Worm (Caenorhabditis elegans) whole organism, L4 larva: ENCODE data around the gene nlp-50.

Source experiments
- F10B5.3 ChIP-seq: sonication (generic microtip); optimal IDR thresholded peaks from 2 replicates; lab custom pipeline; 2016; ENCODE audit warnings: mild to moderate bottlenecking, missing genetic modification characterization, missing compliant biosample characterization
- T20F7.1 ChIP-seq: fragments of 200-800 bp; sonication (Bioruptor generic); optimal IDR thresholded peaks from 2 replicates; lab custom pipeline; 2018; ENCODE audit warnings: mild to moderate bottlenecking, missing genetic modification characterization, missing compliant biosample characterization
- ceh-44 ChIP-seq: fragments of 200-800 bp; sonication (Bioruptor generic); IDR thresholded peaks from 2 replicates; pipeline ENCODE4 v1.3.6; 2022; ENCODE audit warnings: missing genetic modification reagents, missing genetic modification characterization, missing compliant biosample characterization
- ctbp-1 ChIP-seq: fragments of 200-800 bp; sonication (Bioruptor generic); IDR thresholded peaks from 2 replicates; pipeline ENCODE4 v1.3.6; 2022; ENCODE audit warnings: missing genetic modification reagents, missing genetic modification characterization, missing compliant biosample characterization
- daf-8 ChIP-seq: fragments of 200-800 bp; sonication (Bioruptor generic); IDR thresholded peaks from 2 replicates; pipeline ENCODE4 v1.3.6; 2022; ENCODE audit warnings: missing genetic modification characterization, missing compliant biosample characterization
- dpl-1 ChIP-seq: fragments of 150-350 bp; optimal IDR thresholded peaks from 2 replicates; lab custom pipeline; 2014; ENCODE audit warnings: missing biosample characterization, missing genetic modification reagents, missing genetic modification characterization
- dve-1 ChIP-seq: sonication (generic microtip); optimal IDR thresholded peaks from 2 replicates; lab custom pipeline; 2017; ENCODE audit warnings: antibody characterized with exemption, mild to moderate bottlenecking, missing genetic modification characterization, missing compliant biosample characterization; ENCODE audit not compliant: insufficient read depth
- fkh-10 ChIP-seq: fragments of 150-350 bp; optimal IDR thresholded peaks from 2 replicates; lab custom pipeline; 2014; ENCODE audit warnings: missing biosample characterization, missing genetic modification reagents, missing genetic modification characterization
- gei-8 ChIP-seq: fragments of 200-800 bp; sonication (Bioruptor generic); optimal IDR thresholded peaks from 2 replicates; lab custom pipeline; 2018; ENCODE audit warnings: mild to moderate bottlenecking, missing genetic modification characterization, missing compliant biosample characterization
- hif-1 ChIP-seq, 2 experiments: sonication (generic microtip); optimal IDR thresholded peaks; 2 replicates each; lab custom pipeline; 2016 to 2017; ENCODE audit warnings: missing compliant biosample characterization in 2 of 2, missing genetic modification characterization in 2 of 2, missing genetic modification reagents in 2 of 2, missing genotype in 2 of 2, mild to moderate bottlenecking in 1 of 2
- hlh-30 ChIP-seq: sonication (generic microtip); optimal IDR thresholded peaks from 2 replicates; lab custom pipeline; 2017; ENCODE audit warnings: antibody characterized with exemption, mild to moderate bottlenecking, missing genetic modification characterization, missing compliant biosample characterization; ENCODE audit not compliant: insufficient read depth
- hmg-1.1 ChIP-seq: fragments of 200-800 bp; sonication (Bioruptor generic); IDR thresholded peaks from 2 replicates; pipeline ENCODE4 v1.3.6; 2022; ENCODE audit warnings: missing genetic modification reagents, missing genetic modification characterization, missing compliant biosample characterization
- lin-13 ChIP-seq: fragments of 150-350 bp; optimal IDR thresholded peaks from 2 replicates; lab custom pipeline; 2014; ENCODE audit warnings: missing biosample characterization, missing genetic modification reagents, missing genetic modification characterization
- lin-15B ChIP-seq: fragments of 150-350 bp; sonication (generic microtip); optimal IDR thresholded peaks from 3 replicates; lab custom pipeline; 2014; ENCODE audit warnings: missing biosample characterization, missing genetic modification characterization
- lin-38 ChIP-seq: fragments of 200-800 bp; sonication (Bioruptor generic); IDR thresholded peaks from 2 replicates; pipeline ENCODE4 v1.3.6; 2022; ENCODE audit warnings: missing genetic modification reagents, missing genetic modification characterization, missing compliant biosample characterization
- lsy-2 ChIP-seq, 2 experiments: fragments of 150-350 bp in 1 of 2; sonication (generic microtip) in 1 of 2; optimal IDR thresholded peaks; 2 replicates each; lab custom pipeline; 2014 to 2017; ENCODE audit warnings: missing biosample characterization in 2 of 2, missing genetic modification characterization in 2 of 2
- mdt-29 ChIP-seq: fragments of 200-800 bp; sonication (Bioruptor generic); IDR thresholded peaks from 2 replicates; pipeline ENCODE4 v1.3.6; 2022; ENCODE audit warnings: missing genetic modification reagents, missing genetic modification characterization, missing compliant biosample characterization
- mep-1 ChIP-seq: fragments of 150-350 bp; sonication (generic microtip); optimal IDR thresholded peaks from 3 replicates; lab custom pipeline; 2014; ENCODE audit warnings: missing biosample characterization, missing genetic modification characterization
- mes-2 ChIP-seq: sonication (generic microtip); optimal IDR thresholded peaks from 2 replicates; lab custom pipeline; 2016; ENCODE audit warnings: missing genotype, mild to moderate bottlenecking, missing genetic modification characterization, missing compliant biosample characterization; ENCODE audit not compliant: poor library complexity, severe bottlenecking
- mxl-3 ChIP-seq: fragments of 200-800 bp; sonication (Bioruptor generic); optimal IDR thresholded peaks from 2 replicates; lab custom pipeline; 2018; ENCODE audit warnings: mild to moderate bottlenecking, missing genetic modification characterization, missing compliant biosample characterization
- nhr-11 ChIP-seq: fragments of 150-350 bp; optimal IDR thresholded peaks from 2 replicates; lab custom pipeline; 2014; ENCODE audit warnings: missing biosample characterization, missing genetic modification characterization
- nhr-28 ChIP-seq: fragments of 150-350 bp; optimal IDR thresholded peaks from 2 replicates; lab custom pipeline; 2014; ENCODE audit warnings: missing biosample characterization, missing genetic modification characterization
- nhr-6 ChIP-seq: fragments of 150-350 bp; optimal IDR thresholded peaks from 2 replicates; lab custom pipeline; 2014; ENCODE audit warnings: missing biosample characterization, missing genetic modification characterization
- nhr-77 ChIP-seq: fragments of 150-350 bp; optimal IDR thresholded peaks from 2 replicates; lab custom pipeline; 2014; ENCODE audit warnings: missing biosample characterization, missing genetic modification characterization
- pha-4 ChIP-seq, 2 experiments: fragments of 150-350 bp in 1 of 2; fragments of 200-800 bp in 1 of 2; sonication (Bioruptor generic) in 1 of 2; IDR thresholded peaks in 1 of 2; optimal IDR thresholded peaks in 1 of 2; 2 replicates each; pipeline versions ENCODE4 v1.3.6 to Lab custom; 2014 to 2022; ENCODE audit warnings: missing genetic modification characterization in 2 of 2, missing genetic modification reagents in 2 of 2, missing biosample characterization in 1 of 2, missing compliant biosample characterization in 1 of 2
- php-3 ChIP-seq: fragments of 200-800 bp; sonication (Bioruptor generic); IDR thresholded peaks from 2 replicates; pipeline ENCODE4 v1.3.6; 2022; ENCODE audit warnings: missing genetic modification reagents, missing genetic modification characterization, missing compliant biosample characterization
- rbr-2 ChIP-seq: sonication (generic microtip); optimal IDR thresholded peaks from 2 replicates; lab custom pipeline; 2016; ENCODE audit warnings: missing genotype, missing genetic modification characterization, missing compliant biosample characterization
- spr-1 ChIP-seq: sonication (generic microtip); optimal IDR thresholded peaks from 2 replicates; lab custom pipeline; 2016; ENCODE audit warnings: mild to moderate bottlenecking, missing genetic modification characterization, missing compliant biosample characterization
- unc-130 ChIP-seq: sonication (generic microtip); optimal IDR thresholded peaks from 2 replicates; lab custom pipeline; 2016; ENCODE audit warnings: missing genetic modification reagents, missing genetic modification characterization, missing compliant biosample characterization
- unc-62 ChIP-seq, 3 experiments: fragments of 150-350 bp in 1 of 3; sonication (generic microtip); optimal IDR thresholded peaks in 2 of 3; peaks in 1 of 3; 1 replicate in 1 of 3; 2 replicates in 2 of 3; lab custom pipeline; 2014 to 2017; ENCODE audit warnings: missing biosample characterization in 3 of 3, missing genetic modification characterization in 3 of 3, missing genetic modification reagents in 3 of 3, missing genotype in 1 of 3
- vab-7 ChIP-seq: fragments of 200-800 bp; sonication (Bioruptor generic); IDR thresholded peaks from 2 replicates; pipeline ENCODE4 v1.3.6; 2022; ENCODE audit warnings: missing genetic modification reagents, missing genetic modification characterization, missing compliant biosample characterization
- zag-1 ChIP-seq: fragments of 150-350 bp; optimal IDR thresholded peaks from 2 replicates; lab custom pipeline; 2014; ENCODE audit warnings: missing biosample characterization, missing genetic modification characterization

Gene nlp-50

ce11 chrII:6721581-6721980 lies 43.3 kb upstream of the nlp-50 start (continued):
- TF ChIP-seq zag-1 (tag; lab: Kevin White, UChicago): no peak
- 0 out of 2 replicates have a peak, but pooled peaks have one; percentile 38 for TF ChIP-seq ctbp-1

DNA sequence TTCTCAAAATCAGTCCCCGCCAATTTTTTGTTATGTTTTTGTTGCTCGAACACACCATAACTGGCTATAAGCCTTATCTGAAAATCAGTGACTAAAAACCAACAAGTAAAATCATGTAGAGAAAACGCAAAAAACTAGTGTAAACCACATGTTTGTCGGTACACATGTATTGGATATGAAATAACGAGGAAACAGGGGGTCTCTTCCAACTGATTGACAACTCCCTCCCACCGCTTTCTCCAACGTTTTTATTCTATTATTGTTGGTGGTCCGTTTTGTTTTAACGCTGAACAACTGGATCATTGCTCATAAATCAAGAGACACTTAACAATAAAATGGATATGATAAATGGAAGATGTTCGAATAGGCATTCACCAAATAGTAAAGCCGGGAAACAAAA lies 38.0 kb upstream of the nlp-50 start:
- TF ChIP-seq unc-62 (GFP tag; optimal IDR thresholded peaks at IDR 0.05 in 1 of 2; lab: Kevin White, UChicago) (peak in 1 of 2 experiments; percentile 69), unc-62 (tag; optimal IDR thresholded peaks at IDR 0.05; lab: Kevin White, UChicago) (no peak), lin-15B (no peak)

ce11 chrII:6729331-6729730 lies 35.5 kb upstream of the nlp-50 start, which contains the start of gene T14B4.8:
Gene T14B4.8, minus strand, starts transcription at chrII:6729390.
- TF ChIP-seq mxl-3 (GFP tag; lab: Kevin White, UChicago): no peak
- peak; percentile 38; the same call in 1 of the 2 replicates for TF ChIP-seq hmg-1.1 (GFP tag; lab: Robert Waterston, UW)
- TF ChIP-seq unc-62 (GFP tag; optimal IDR thresholded peaks at IDR 0.05 in 1 of 2; lab: Kevin White, UChicago): peak in 1 of 2 experiments; percentile 94
- TF ChIP-seq unc-62 (tag; optimal IDR thresholded peaks at IDR 0.05; lab: Kevin White, UChicago): no peak
- TF ChIP-seq fkh-10 (GFP tag; lab: Kevin White, UChicago): peak; percentile 22
- no peak for TF ChIP-seq spr-1
- TF ChIP-seq daf-8 (GFP tag; lab: Robert Waterston, UW): no peak

DNA sequence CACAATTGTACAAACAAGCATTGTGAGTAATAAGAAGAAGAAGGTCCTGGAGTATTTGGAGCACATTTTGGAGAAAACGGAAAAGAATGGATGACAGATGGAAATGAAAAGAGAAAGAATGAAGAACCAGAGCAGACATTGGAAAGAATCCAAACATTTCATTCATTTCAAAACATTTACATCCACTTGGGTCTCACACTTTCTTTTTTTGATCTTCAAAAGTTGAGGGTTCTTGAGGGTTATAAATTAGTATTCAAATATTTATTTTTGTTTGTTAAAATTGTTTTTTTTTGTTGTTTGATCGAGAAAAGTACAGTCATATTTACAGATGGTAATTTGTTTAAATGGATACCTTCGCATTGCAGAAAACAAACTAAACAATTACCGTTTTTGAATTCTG lies 31.1 kb upstream of the nlp-50 start, which contains the start of gene T14B4.9:
Gene T14B4.9 (minus strand): TSS at position 101 of the 400 bp plus-strand sequence.
- TF ChIP-seq unc-130 (GFP tag; lab: Kevin White, UChicago): no peak

- TF ChIP-seq nhr-77 (tag; lab: Kevin White, UChicago) (peak; percentile 77), nhr-11 (tag; lab: Kevin White, UChicago) (peak; percentile 45), dve-1 (tag; lab: Kevin White, UChicago) (peak; percentile 61), dpl-1 (GFP tag; lab: Kevin White, UChicago) (peak; percentile 61), F10B5.3 (tag; lab: Kevin White, UChicago) (no peak), gei-8 (GFP tag; lab: Kevin White, UChicago) (no peak), nhr-6 (tag; lab: Kevin White, UChicago) (peak; percentile 75), mes-2 (tag; lab: Kevin White, UChicago) (peak; percentile 94), hif-1 (tag; optimal IDR thresholded peaks at IDR 0.05; lab: Kevin White, UChicago) (peak in 1 of 2 experiments; percentile 77), nhr-28 (tag; lab: Kevin White, UChicago) (peak; percentile 59), vab-7 (GFP tag; lab: Robert Waterston, UW) (no peak; the same call in 1 of the 2 replicates), ceh-44 (GFP tag; lab: Robert Waterston, UW) (0 out of 2 replicates have a peak, but pooled peaks have one; percentile 27), unc-130 (GFP tag; lab: Kevin White, UChicago) (peak; percentile 76), lsy-2 (tag; optimal IDR thresholded peaks at IDR 0.05; lab: Kevin White, UChicago) (peak in 1 of 2 experiments; percentile 88), php-3 (no peak), mdt-29 (no peak), T20F7.1 (GFP tag; lab: Kevin White, UChicago) (peak; percentile 74), hlh-30 (tag; lab: Kevin White, UChicago) (peak; percentile 30), hmg-1.1 (GFP tag; lab: Robert Waterston, UW) (peak; percentile 26; the same call in 1 of the 2 replicates), mep-1 (tag; lab: Kevin White, UChicago) (peak; percentile 73), lin-38 (GFP tag; lab: Robert Waterston, UW) (peak; percentile 97), lin-13 (GFP tag; lab: Kevin White, UChicago) (peak; percentile 14), pha-4 (GFP tag; IDR thresholded peaks at IDR 0.05; lab: Robert Waterston, UW) (no peak), pha-4 (tag; optimal IDR thresholded peaks at IDR 0.05; lab: Kevin White, UChicago) (peak; percentile 51), rbr-2 (peak; percentile 51)
Measured at ce11 chrII:6734674-6735073, 30.2 kb upstream of the nlp-50 start, which contains the start of gene T14B4.3. Gene T14B4.3, plus strand, starts transcription at chrII:6734937.
